Fruit fly (Drosophila melanogaster): ENCODE measurements around the gene skd.
A peak's percentile ranks its signal among the peaks of the same experiment; 100 is the strongest.

skd gene

dm6 chr3L:21009405-21010120, 17.7 kb downstream of the skd start (continued):
- TF ChIP-seq scrt (GFP tag; optimal IDR thresholded peaks at IDR 0.05) (peak; percentile 22), CG10321 (GFP tag; IDR thresholded peaks at IDR 0.05) (no peak), Jarid2 (GFP tag; optimal IDR thresholded peaks at IDR 0.05) (no peak), CG14014 (GFP tag; IDR thresholded peaks at IDR 0.05) (peak; percentile 56), ro (GFP tag; IDR thresholded peaks at IDR 0.05) (no peak), tx (GFP tag; optimal IDR thresholded peaks at IDR 0.05) (peak; percentile 49), nau (GFP tag; optimal IDR thresholded peaks at IDR 0.05) (peak; percentile 30), CG15073 (GFP tag; optimal IDR thresholded peaks at IDR 0.05) (no peak), hbn (GFP tag; IDR thresholded peaks at IDR 0.05; ENCODE audit: partially characterized antibody) (no peak), nerfin-2 (GFP tag; IDR thresholded peaks at IDR 0.05; ENCODE audit: partially characterized antibody) (no peak; the same call in 1 of the 2 replicates), tll (GFP tag; optimal IDR thresholded peaks at IDR 0.05) (no peak), HmgD (GFP tag; optimal IDR thresholded peaks at IDR 0.05) (no peak), pnt (GFP tag; optimal IDR thresholded peaks at IDR 0.05) (peak; percentile 5), CG6254 (GFP tag; optimal IDR thresholded peaks at IDR 0.05) (no peak), CG3838 (GFP tag; optimal IDR thresholded peaks at IDR 0.05) (no peak), CG30403 (GFP tag; optimal IDR thresholded peaks at IDR 0.05) (peak; percentile 46), sim (GFP tag; IDR thresholded peaks at IDR 0.05) (0 out of 2 replicates have a peak, but pooled peaks have one; percentile 53), Kr (GFP tag; optimal IDR thresholded peaks at IDR 0.05) (no peak), esg (GFP tag; conservative IDR thresholded peaks at IDR 0.05) (peak; percentile 42), CG3726 (GFP tag; IDR thresholded peaks at IDR 0.05) (no peak), CG10654 (GFP tag; optimal IDR thresholded peaks at IDR 0.05) (no peak), Scr (GFP tag; IDR thresholded peaks at IDR 0.05; ENCODE audit: partially characterized antibody) (0 out of 2 replicates have a peak, but pooled peaks have one; percentile 16), E2f1 (GFP tag; IDR thresholded peaks at IDR 0.05) (peak; percentile 72), CG3281 (GFP tag; optimal IDR thresholded peaks at IDR 0.05) (peak; percentile 43), CG7786 (GFP tag; optimal IDR thresholded peaks at IDR 0.05) (peak; percentile 45), corto (GFP tag; optimal IDR thresholded peaks at IDR 0.05) (peak; percentile 57), sob (GFP tag; IDR thresholded peaks at IDR 0.05) (peak; percentile 41; the same call in 1 of the 2 replicates), CG11456 (GFP tag; IDR thresholded peaks at IDR 0.05) (no peak), CG16863 (GFP tag; optimal IDR thresholded peaks at IDR 0.05) (peak; percentile 58), ranshi (GFP tag; IDR thresholded peaks at IDR 0.05) (peak; percentile 59; the same call in 1 of the 2 replicates), bsh (GFP tag; optimal IDR thresholded peaks at IDR 0.05) (peak; percentile 52 to 69), BtbVII (GFP tag; optimal IDR thresholded peaks at IDR 0.05) (no peak), sug (tag; optimal IDR thresholded peaks at IDR 0.05) (peak; percentile 19), Hr51 (GFP tag; optimal IDR thresholded peaks at IDR 0.05) (peak in 1 of 2 experiments; percentile 46), Bteb2 (GFP tag; optimal IDR thresholded peaks at IDR 0.05) (peak; percentile 21), CG34422 (GFP tag; IDR thresholded peaks at IDR 0.05) (peak; percentile 61), Lpt (GFP tag; optimal IDR thresholded peaks at IDR 0.05) (no peak), dmrt11E (tag; optimal IDR thresholded peaks at IDR 0.05) (peak; percentile 16), sens-2 (GFP tag; IDR thresholded peaks at IDR 0.05) (peak; percentile 79), sima (GFP tag; optimal IDR thresholded peaks at IDR 0.05) (no peak), NK7.1 (GFP tag; optimal IDR thresholded peaks at IDR 0.05) (peak; percentile 34), Elba2 (GFP tag; optimal IDR thresholded peaks at IDR 0.05) (no peak), sqz (GFP tag; optimal IDR thresholded peaks at IDR 0.05) (peak; percentile 56), ATbp (GFP tag; optimal IDR thresholded peaks at IDR 0.05) (peak; percentile 47), HLH3B (GFP tag; IDR thresholded peaks at IDR 0.05) (peak; percentile 60), dm (GFP tag; optimal IDR thresholded peaks at IDR 0.05) (peak; percentile 3), CG30020 (tag; optimal IDR thresholded peaks at IDR 0.05) (no peak), GATAe (GFP tag; conservative IDR thresholded peaks at IDR 0.05) (no peak; the same call in 1 of the 2 replicates), row (GFP tag; IDR thresholded peaks at IDR 0.05) (peak; percentile 82)
